Fruit fly (Drosophila melanogaster): ENCODE results near the gene SNF4Agamma.

SNF4Agamma gene

dm6 chr3R:21204500-21205167, 64.1 kb downstream of the SNF4Agamma start (continued):
- peak; percentile 51 for TF ChIP-seq CG9876 (GFP tag; optimal IDR thresholded peaks at IDR 0.05)
- peak; percentile 66 for TF ChIP-seq CG15514 (GFP tag; optimal IDR thresholded peaks at IDR 0.05)
- peak; percentile 5 for TF ChIP-seq zfh2 (GFP tag; optimal IDR thresholded peaks at IDR 0.05)
- peak; percentile 83 for TF ChIP-seq ind (GFP tag; optimal IDR thresholded peaks at IDR 0.05)
- TF ChIP-seq gcm2 (GFP tag; optimal IDR thresholded peaks at IDR 0.05): peak; percentile 83
- TF ChIP-seq croc (GFP tag; conservative IDR thresholded peaks at IDR 0.05): peak; percentile 83
- TF ChIP-seq wek (GFP tag; optimal IDR thresholded peaks at IDR 0.05): peak; percentile 70
- peak; percentile 21 for TF ChIP-seq CG6683 (GFP tag; optimal IDR thresholded peaks at IDR 0.05)
- TF ChIP-seq Hr3 (GFP tag; optimal IDR thresholded peaks at IDR 0.05): peak; percentile 91
- TF ChIP-seq CG9797 (GFP tag; optimal IDR thresholded peaks at IDR 0.05): no peak
- no peak for TF ChIP-seq Dll (GFP tag; IDR thresholded peaks at IDR 0.05; ENCODE audit: partially characterized antibody)
- TF ChIP-seq otp (GFP tag; IDR thresholded peaks at IDR 0.05): no peak; the same call in 2 of the 3 replicates
- TF ChIP-seq vnd (GFP tag; IDR thresholded peaks at IDR 0.05; ENCODE audit: partially characterized antibody): no peak
- peak; percentile 79 for TF ChIP-seq CG12769 (tag; optimal IDR thresholded peaks at IDR 0.05)
- TF ChIP-seq CG12071 (GFP tag; optimal IDR thresholded peaks at IDR 0.05): peak; percentile 62
- TF ChIP-seq CG8089 (GFP tag; optimal IDR thresholded peaks at IDR 0.05): peak; percentile 80
- peak; percentile 55 for TF ChIP-seq eyg (GFP tag; optimal IDR thresholded peaks at IDR 0.05)
- TF ChIP-seq CG10147 (GFP tag; optimal IDR thresholded peaks at IDR 0.05): peak; percentile 69
- TF ChIP-seq CG4854 (GFP tag; optimal IDR thresholded peaks at IDR 0.05): peak; percentile 51
- TF ChIP-seq zfh1 (GFP tag; IDR thresholded peaks at IDR 0.05): peak; percentile 84
- TF ChIP-seq CG32772 (GFP tag; IDR thresholded peaks at IDR 0.05): peak; percentile 71
- no peak for TF ChIP-seq dati (GFP tag; IDR thresholded peaks at IDR 0.05)
- TF ChIP-seq CG2120 (GFP tag; optimal IDR thresholded peaks at IDR 0.05): peak; percentile 59
- peak; percentile 85 for TF ChIP-seq ewg (GFP tag; optimal IDR thresholded peaks at IDR 0.05)
- peak; percentile 90 for TF ChIP-seq CG30403 (GFP tag; optimal IDR thresholded peaks at IDR 0.05)
- peak; percentile 62 for TF ChIP-seq CG15011 (GFP tag; optimal IDR thresholded peaks at IDR 0.05)
- peak; percentile 32 for TF ChIP-seq CG33557 (GFP tag; optimal IDR thresholded peaks at IDR 0.05)
- TF ChIP-seq CG13775 (GFP tag; optimal IDR thresholded peaks at IDR 0.05): peak; percentile 81
- TF ChIP-seq tap (tag; optimal IDR thresholded peaks at IDR 0.05): peak; percentile 83
- peak; percentile 77 for TF ChIP-seq pb (GFP tag; optimal IDR thresholded peaks at IDR 0.05)
- peak; percentile 81 for TF ChIP-seq CG15269 (tag; optimal IDR thresholded peaks at IDR 0.05)
- peak; percentile 83 for TF ChIP-seq CG4424 (GFP tag; optimal IDR thresholded peaks at IDR 0.05)
- peak; percentile 9 for TF ChIP-seq nom (GFP tag; optimal IDR thresholded peaks at IDR 0.05)
- no peak for TF ChIP-seq bowl (GFP tag; IDR thresholded peaks at IDR 0.05)
- peak; percentile 60 for TF ChIP-seq CG7987 (GFP tag; optimal IDR thresholded peaks at IDR 0.05)
- peak; percentile 74; the same call in 1 of the 2 replicates for TF ChIP-seq sens-2 (GFP tag; IDR thresholded peaks at IDR 0.05)
- TF ChIP-seq ssp (GFP tag; IDR thresholded peaks at IDR 0.05): peak; percentile 67
- peak; percentile 53; the same call in 2 of the 3 replicates for TF ChIP-seq CG34422 (GFP tag; IDR thresholded peaks at IDR 0.05)
- no peak for TF ChIP-seq sc (optimal IDR thresholded peaks at IDR 0.05)
- TF ChIP-seq sc (GFP tag; optimal IDR thresholded peaks at IDR 0.05): peak; percentile 78
- no peak for TF ChIP-seq gfzf (GFP tag; optimal IDR thresholded peaks at IDR 0.05)
- TF ChIP-seq PHDP (tag; optimal IDR thresholded peaks at IDR 0.05): peak; percentile 88
- TF ChIP-seq ERR (GFP tag; optimal IDR thresholded peaks at IDR 0.05): peak; percentile 53
- TF ChIP-seq CG6689 (GFP tag; IDR thresholded peaks at IDR 0.05): peak; percentile 87
- no peak; the same call in 1 of the 2 replicates for TF ChIP-seq chm (GFP tag; IDR thresholded peaks at IDR 0.05)
- TF ChIP-seq Dfd (GFP tag; optimal IDR thresholded peaks at IDR 0.05): no peak
- peak; percentile 6 for TF ChIP-seq vfl (GFP tag; optimal IDR thresholded peaks at IDR 0.05)
- TF ChIP-seq Hsf (GFP tag; optimal IDR thresholded peaks at IDR 0.05): peak; percentile 89
- no peak; the same call in 1 of the 2 replicates for TF ChIP-seq CG11085 (GFP tag; IDR thresholded peaks at IDR 0.05)
- peak; percentile 66 for TF ChIP-seq H2.0 (GFP tag; IDR thresholded peaks at IDR 0.05)
